Fruit fly (Drosophila melanogaster): ENCODE data around the gene fne.

- TF ChIP-seq CG9705 (GFP tag; optimal IDR thresholded peaks at IDR 0.05) (no peak), pan (optimal IDR thresholded peaks at IDR 0.05) (no peak), dsf (GFP tag; optimal IDR thresholded peaks at IDR 0.05; ENCODE audit: borderline replicate concordance) (no peak), N (GFP tag; optimal IDR thresholded peaks at IDR 0.05) (no peak)
These were observed 29.7 kb upstream of the fne start for dm6 chrX:12887549-12887948.
